Worm (Caenorhabditis elegans): ENCODE data around the gene B0361.9.

DNA sequence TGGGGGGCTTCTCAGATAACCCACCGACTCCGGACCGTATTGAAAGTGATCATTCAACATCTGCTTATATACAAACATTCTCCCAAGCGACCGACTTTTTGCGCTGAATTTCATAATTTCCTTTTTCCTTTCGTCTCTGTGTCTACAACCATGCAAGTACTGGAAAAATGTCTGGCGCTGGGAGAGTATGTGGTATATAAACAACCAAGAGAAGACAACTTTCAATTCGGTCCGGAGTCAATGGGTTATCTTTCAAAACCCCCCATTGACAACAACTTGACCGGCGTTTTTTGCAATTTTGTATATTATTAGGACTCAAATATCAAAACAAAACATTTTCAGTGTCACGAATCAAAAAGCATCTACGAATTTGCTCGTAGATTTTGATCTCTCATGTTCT lies 20.9 kb downstream of the B0361.9 start:
- TF ChIP-seq nhr-11 (tag; optimal IDR thresholded peaks at IDR 0.05) (peak; percentile 39), unc-62 (GFP tag; optimal IDR thresholded peaks at IDR 0.05) (no peak), ztf-4 (tag; optimal IDR thresholded peaks at IDR 0.05) (no peak), lin-15B (tag; optimal IDR thresholded peaks at IDR 0.05) (peak; percentile 18), fkh-10 (GFP tag; optimal IDR thresholded peaks at IDR 0.05) (no peak)
